Fruit fly (Drosophila melanogaster): ENCODE results near the gene Ddrgk1.

Ddrgk1 gene

dm6 chr3R:21184373-21185132, 30.3 kb upstream of the Ddrgk1 start (continued):
- TF ChIP-seq CG7271 (tag; optimal IDR thresholded peaks at IDR 0.05) (no peak), chif (GFP tag; optimal IDR thresholded peaks at IDR 0.05) (peak; percentile 59 to 80), gsb (GFP tag; IDR thresholded peaks at IDR 0.05) (peak; percentile 50; the same call in 1 of the 2 replicates), CG7839 (tag; optimal IDR thresholded peaks at IDR 0.05) (peak; percentile 73), CoRest (tag; optimal IDR thresholded peaks at IDR 0.05) (peak; percentile 80), pros (GFP tag; optimal IDR thresholded peaks at IDR 0.05) (no peak), Sin3A (optimal IDR thresholded peaks at IDR 0.05) (no peak), nmo (GFP tag; optimal IDR thresholded peaks at IDR 0.05) (peak; percentile 71), CG8281 (tag; optimal IDR thresholded peaks at IDR 0.05) (peak; percentile 28), bbx (GFP tag; IDR thresholded peaks at IDR 0.05; ENCODE audit: partially characterized antibody) (peak; percentile 50; the same call in 1 of the 2 replicates), CG13424 (tag; optimal IDR thresholded peaks at IDR 0.05) (peak; percentile 81), CG7745 (tag; optimal IDR thresholded peaks at IDR 0.05) (no peak), Camta (GFP tag; optimal IDR thresholded peaks at IDR 0.05) (peak; percentile 74), pzg (GFP tag; optimal IDR thresholded peaks at IDR 0.05) (peak; percentile 32), CG6683 (GFP tag; optimal IDR thresholded peaks at IDR 0.05) (peak; percentile 47), so (GFP tag; IDR thresholded peaks at IDR 0.05) (peak; percentile 79; the same call in 2 of the 3 replicates), bigmax (GFP tag; optimal IDR thresholded peaks at IDR 0.05) (no peak), CG17802 (tag; optimal IDR thresholded peaks at IDR 0.05) (peak; percentile 63), slp2 (GFP tag; optimal IDR thresholded peaks at IDR 0.05) (peak; percentile 68), dmrt99B (tag; optimal IDR thresholded peaks at IDR 0.05) (peak; percentile 62), MTF-1 (GFP tag; optimal IDR thresholded peaks at IDR 0.05; ENCODE audit: borderline replicate concordance) (peak; percentile 83), CG10431 (GFP tag; optimal IDR thresholded peaks at IDR 0.05) (peak; percentile 79), grn (GFP tag; optimal IDR thresholded peaks at IDR 0.05) (peak; percentile 11), CG2889 (GFP tag; IDR thresholded peaks at IDR 0.05) (no peak), Fer2 (tag; optimal IDR thresholded peaks at IDR 0.05) (peak; percentile 28), CG6254 (GFP tag; optimal IDR thresholded peaks at IDR 0.05) (peak; percentile 67), CG30020 (tag; optimal IDR thresholded peaks at IDR 0.05) (no peak), CG2129 (GFP tag; IDR thresholded peaks at IDR 0.05; ENCODE audit: partially characterized antibody) (no peak), CG9876 (GFP tag; optimal IDR thresholded peaks at IDR 0.05) (peak; percentile 64), CG6813 (GFP tag; optimal IDR thresholded peaks at IDR 0.05) (peak; percentile 0), CG10209 (GFP tag; optimal IDR thresholded peaks at IDR 0.05) (peak; percentile 65), slou (GFP tag; optimal IDR thresholded peaks at IDR 0.05) (peak; percentile 8), CG6791 (GFP tag; IDR thresholded peaks at IDR 0.05; ENCODE audit: partially characterized antibody) (0 out of 3 replicates have a peak, but pooled peaks have one; percentile 29), CG15479 (GFP tag; optimal IDR thresholded peaks at IDR 0.05) (no peak), Vsx1 (GFP tag; optimal IDR thresholded peaks at IDR 0.05) (peak; percentile 22), Six4 (GFP tag; optimal IDR thresholded peaks at IDR 0.05) (peak; percentile 42), CG1529 (GFP tag; optimal IDR thresholded peaks at IDR 0.05) (peak; percentile 66), CkIIα-i1 (GFP tag; IDR thresholded peaks at IDR 0.05) (no peak), CG18619 (GFP tag; optimal IDR thresholded peaks at IDR 0.05) (peak; percentile 81), CG8478 (optimal IDR thresholded peaks at IDR 0.05) (no peak), sens-2 (GFP tag; IDR thresholded peaks at IDR 0.05) (peak; percentile 52; the same call in 1 of the 2 replicates), CG2712 (tag; optimal IDR thresholded peaks at IDR 0.05) (peak; percentile 72), lola (GFP tag; optimal IDR thresholded peaks at IDR 0.05) (peak in 1 of 3 experiments; percentile 31), CG1832 (GFP tag; optimal IDR thresholded peaks at IDR 0.05) (no peak), Tbp (GFP tag; optimal IDR thresholded peaks at IDR 0.05) (no peak), en (GFP tag; optimal IDR thresholded peaks at IDR 0.05) (peak; percentile 60), HmgD (GFP tag; optimal IDR thresholded peaks at IDR 0.05) (peak; percentile 70), lbe (GFP tag; optimal IDR thresholded peaks at IDR 0.05) (no peak)
